Fruit fly (Drosophila melanogaster) whole organism, pupa: ENCODE results near the gene Veneno.

Experiments
- CG10348 ChIP-seq: fragments of 200-800 bp; sonication (Bioruptor generic); IDR thresholded peaks from 2 replicates; pipeline ENCODE4 v1.3.6; 2022; ENCODE audit warnings: missing biosample characterization, missing genetic modification characterization
- CG12605 ChIP-seq: fragments of 200-800 bp; sonication (Bioruptor generic); IDR thresholded peaks from 2 replicates; pipeline ENCODE4 v1.3.6; 2022; ENCODE audit warnings: missing biosample characterization, missing genetic modification characterization
- CG13204 ChIP-seq: fragments of 200-800 bp; sonication (Bioruptor generic); optimal IDR thresholded peaks from 2 replicates; lab custom pipeline; 2018; ENCODE audit warnings: missing biosample characterization, mild to moderate bottlenecking, missing genetic modification characterization, moderate library complexity
- CG14655 ChIP-seq: fragments of 200-800 bp; sonication (Bioruptor generic); optimal IDR thresholded peaks from 3 replicates; lab custom pipeline; 2017; ENCODE audit warnings: mild to moderate bottlenecking, missing biosample characterization, missing genetic modification reagents, missing genetic modification characterization
- CG15710 ChIP-seq: fragments of 200-800 bp; sonication (Bioruptor generic); optimal IDR thresholded peaks from 2 replicates; lab custom pipeline; 2018; ENCODE audit warnings: missing biosample characterization, mild to moderate bottlenecking, missing genetic modification characterization, moderate library complexity
- CG17806 ChIP-seq: fragments of 200-800 bp; sonication (Bioruptor generic); optimal IDR thresholded peaks from 2 replicates; lab custom pipeline; 2018; ENCODE audit warnings: missing biosample characterization, mild to moderate bottlenecking, missing genetic modification characterization, moderate library complexity
- CG32121 ChIP-seq: fragments of 200-800 bp; sonication (Bioruptor generic); IDR thresholded peaks from 2 replicates; pipeline ENCODE4 v1.3.6; 2022; ENCODE audit warnings: missing biosample characterization, missing genetic modification characterization
- CG34367 ChIP-seq: fragments of 200-800 bp; sonication (Bioruptor generic); optimal IDR thresholded peaks from 2 replicates; lab custom pipeline; 2018; ENCODE audit warnings: missing biosample characterization, mild to moderate bottlenecking, missing genetic modification characterization
- CG4496 ChIP-seq: fragments of 200-800 bp; sonication (Bioruptor generic); IDR thresholded peaks from 3 replicates; pipeline ENCODE4 v1.3.6; 2022; ENCODE audit warnings: missing biosample characterization, missing genetic modification characterization
- CG8159 ChIP-seq: fragments of 200-800 bp; sonication (Bioruptor generic); optimal IDR thresholded peaks from 3 replicates; lab custom pipeline; 2018; ENCODE audit warnings: missing biosample characterization, mild to moderate bottlenecking, missing genetic modification characterization, moderate library complexity
- CG8301 ChIP-seq: fragments of 200-800 bp; sonication (Bioruptor generic); optimal IDR thresholded peaks from 2 replicates; lab custom pipeline; 2018; ENCODE audit warnings: missing biosample characterization, mild to moderate bottlenecking, missing genetic modification characterization
- CG9948 ChIP-seq: fragments of 200-800 bp; sonication (Bioruptor generic); optimal IDR thresholded peaks from 2 replicates; lab custom pipeline; 2018; ENCODE audit warnings: missing biosample characterization, mild to moderate bottlenecking, missing genetic modification characterization, moderate library complexity
- D1 ChIP-seq: fragments of 200-800 bp; sonication (Bioruptor generic); optimal IDR thresholded peaks from 2 replicates; lab custom pipeline; 2018; ENCODE audit warnings: missing biosample characterization, mild to moderate bottlenecking, missing genetic modification characterization, moderate library complexity
- EcR ChIP-seq: fragments of 200-800 bp; sonication (Bioruptor generic); optimal IDR thresholded peaks from 3 replicates; lab custom pipeline; 2019; ENCODE audit warnings: missing biosample characterization, missing genetic modification characterization, mild to moderate bottlenecking, moderate library complexity, missing genetic modification reagents
- Ets98B ChIP-seq: fragments of 200-800 bp; sonication (Bioruptor generic); IDR thresholded peaks from 2 replicates; pipeline ENCODE4 v1.3.6; 2022; ENCODE audit warnings: missing biosample characterization, missing genetic modification characterization
- Pif1A ChIP-seq: fragments of 200-800 bp; sonication (Bioruptor generic); optimal IDR thresholded peaks from 3 replicates; lab custom pipeline; 2016; ENCODE audit warnings: missing biosample characterization, missing genetic modification characterization
- Pif1B ChIP-seq: fragments of 200-800 bp; sonication (Bioruptor generic); optimal IDR thresholded peaks from 3 replicates; lab custom pipeline; 2016; ENCODE audit warnings: missing biosample characterization, missing genetic modification characterization
- Snoo ChIP-seq: fragments of 200-800 bp; sonication (Bioruptor generic); optimal IDR thresholded peaks from 3 replicates; lab custom pipeline; 2017; ENCODE audit warnings: missing biosample characterization, mild to moderate bottlenecking, missing genetic modification characterization, inconsistent platforms
- fd96Ca ChIP-seq: fragments of 200-800 bp; sonication (Bioruptor generic); IDR thresholded peaks from 3 replicates; pipeline ENCODE4 v1.3.6; 2022; ENCODE audit warnings: missing biosample characterization, missing genetic modification characterization
- gl ChIP-seq: fragments of 200-800 bp; sonication (Bioruptor generic); optimal IDR thresholded peaks from 2 replicates; lab custom pipeline; 2018; ENCODE audit warnings: missing biosample characterization, mild to moderate bottlenecking, missing genetic modification characterization
- rn ChIP-seq: fragments of 200-800 bp; sonication (Bioruptor generic); IDR thresholded peaks from 2 replicates; pipeline ENCODE4 v1.3.6; 2022; ENCODE audit warnings: missing biosample characterization, missing genetic modification characterization

The Veneno gene

dm6 chr3R:8327967-8328789, 34.2 kb downstream of the Veneno start:
- TF ChIP-seq CG17806 (tag; lab: Kevin White, UChicago): no peak
- TF ChIP-seq CG12605 (GFP tag; lab: Robert Waterston, UW): no peak
- TF ChIP-seq fd96Ca: no peak
- no peak for TF ChIP-seq Pif1A (GFP tag; lab: Kevin White, UChicago)
- TF ChIP-seq D1: no peak
- no peak for TF ChIP-seq EcR (GFP tag; lab: Kevin White, UChicago)
- TF ChIP-seq CG15710 (tag; lab: Kevin White, UChicago): no peak
- no peak for TF ChIP-seq CG10348 (GFP tag; lab: Robert Waterston, UW)
- TF ChIP-seq CG32121 (GFP tag; lab: Robert Waterston, UW): no peak
- no peak for TF ChIP-seq Pif1B (GFP tag; lab: Kevin White, UChicago)
- no peak for TF ChIP-seq CG8301 (tag; lab: Kevin White, UChicago)
- TF ChIP-seq Snoo (tag; lab: Kevin White, UChicago): no peak
- TF ChIP-seq CG9948 (tag; lab: Kevin White, UChicago): no peak
- TF ChIP-seq rn (GFP tag; lab: Robert Waterston, UW): no peak
- TF ChIP-seq CG4496 (GFP tag; lab: Robert Waterston, UW): no peak
- TF ChIP-seq CG34367 (tag; lab: Kevin White, UChicago): no peak
- TF ChIP-seq CG8159: no peak
- no peak for TF ChIP-seq Ets98B (GFP tag; lab: Robert Waterston, UW)
- no peak for TF ChIP-seq CG14655
- TF ChIP-seq CG13204 (GFP tag; lab: Kevin White, UChicago): no peak

DNA sequence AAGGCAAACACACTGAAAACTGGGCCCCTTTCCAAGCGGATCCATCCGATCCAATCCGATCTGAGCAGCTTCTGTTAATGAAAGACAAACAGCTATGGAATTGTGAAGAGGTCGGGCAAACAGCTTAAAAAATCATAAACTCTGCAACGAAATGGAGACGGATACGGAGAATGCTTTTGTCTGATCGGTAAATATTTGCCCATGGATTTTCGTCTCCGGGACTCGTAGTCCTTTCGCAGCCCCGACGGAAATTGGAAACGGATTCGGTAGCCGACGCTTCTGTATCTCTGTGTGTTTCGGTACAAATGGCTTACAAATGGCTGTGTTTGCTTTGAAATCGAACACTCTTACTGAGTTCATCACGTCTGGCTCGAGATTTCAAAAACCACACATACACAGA, 35.5 kb downstream of the Veneno start:
- TF ChIP-seq CG10348 (GFP tag; lab: Robert Waterston, UW) (no peak), CG34367 (tag; lab: Kevin White, UChicago) (no peak), CG17806 (tag; lab: Kevin White, UChicago) (no peak), CG15710 (tag; lab: Kevin White, UChicago) (no peak)

DNA sequence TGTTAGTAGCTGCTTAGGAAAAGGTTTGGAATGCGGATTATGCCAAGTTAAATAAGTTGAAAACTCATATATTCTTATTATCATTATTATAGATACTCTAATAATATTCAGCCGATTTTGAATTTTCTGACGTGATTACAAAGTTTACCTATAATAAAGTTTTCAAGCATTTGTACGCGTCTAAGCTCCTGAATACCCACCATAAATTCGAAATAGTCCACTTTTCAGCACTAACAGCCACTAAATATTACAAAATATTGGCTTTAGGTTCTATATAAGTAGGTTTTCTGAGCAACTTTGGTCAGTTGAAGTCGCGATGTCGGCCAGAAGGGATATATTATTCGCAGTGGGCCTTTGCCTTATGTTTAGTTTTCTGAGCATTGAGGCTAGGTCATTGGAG, 38.3 kb downstream of the Veneno start, which contains the start of gene CG7443:
TSS of gene CG7443 (plus strand) at position 301 of the 400 bp plus-strand sequence.
- no peak for TF ChIP-seq CG13204 (GFP tag; lab: Kevin White, UChicago)
- TF ChIP-seq, all 21 proteins: peak for 0

- TF ChIP-seq CG12605 (GFP tag; lab: Robert Waterston, UW) (no peak), CG15710 (tag; lab: Kevin White, UChicago) (no peak), Snoo (tag; lab: Kevin White, UChicago) (no peak), fd96Ca (no peak), CG10348 (GFP tag; lab: Robert Waterston, UW) (no peak), Pif1A (GFP tag; lab: Kevin White, UChicago) (no peak), CG8301 (tag; lab: Kevin White, UChicago) (no peak)
Measured at dm6 chr3R:8321447-8321846, 40.9 kb downstream of the Veneno start, which contains the start of gene Or85a. Or85a (plus strand) TSS chr3R:8321747.

- no peak for TF ChIP-seq CG14655
- no peak for TF ChIP-seq gl
- TF ChIP-seq Ets98B (GFP tag; lab: Robert Waterston, UW): peak; percentile 60; the same call in 1 of the 2 replicates
- TF ChIP-seq CG9948 (tag; lab: Kevin White, UChicago): no peak
- TF ChIP-seq CG13204 (GFP tag; lab: Kevin White, UChicago): no peak
- no peak for TF ChIP-seq CG8301 (tag; lab: Kevin White, UChicago)
- peak; percentile 65 for TF ChIP-seq CG12605 (GFP tag; lab: Robert Waterston, UW)
- TF ChIP-seq fd96Ca: no peak; the same call in 2 of the 3 replicates
- TF ChIP-seq EcR (GFP tag; lab: Kevin White, UChicago): no peak
- TF ChIP-seq Pif1A (GFP tag; lab: Kevin White, UChicago): no peak
- TF ChIP-seq Pif1B (GFP tag; lab: Kevin White, UChicago): no peak
- 0 out of 3 replicates have a peak, but pooled peaks have one; percentile 21 for TF ChIP-seq CG4496 (GFP tag; lab: Robert Waterston, UW)
- no peak for TF ChIP-seq Snoo (tag; lab: Kevin White, UChicago)
Measured at dm6 chr3R:8317709-8318335, 44.5 kb downstream of the Veneno start.

dm6 chr3R:8317215-8317614, 45.1 kb downstream of the Veneno start, which contains the start of gene Ctr1B:
Ctr1B (plus strand) TSS chr3R:8317612.
- TF ChIP-seq D1 (no peak), CG12605 (GFP tag; lab: Robert Waterston, UW) (no peak), CG17806 (tag; lab: Kevin White, UChicago) (no peak), CG15710 (tag; lab: Kevin White, UChicago) (no peak), gl (no peak), CG32121 (GFP tag; lab: Robert Waterston, UW) (no peak), rn (GFP tag; lab: Robert Waterston, UW) (no peak), CG10348 (GFP tag; lab: Robert Waterston, UW) (no peak), CG14655 (no peak), Ets98B (GFP tag; lab: Robert Waterston, UW) (no peak), EcR (GFP tag; lab: Kevin White, UChicago) (no peak), fd96Ca (no peak), Pif1A (GFP tag; lab: Kevin White, UChicago) (no peak)
